Worm (Caenorhabditis elegans) whole organism, L4 larva: ENCODE measurements around the gene vit-4.

Source experiments
- aha-1 ChIP-seq: fragments of 150-350 bp; peaks from one replicate; lab custom pipeline; 2014; ENCODE audit warnings: missing biosample characterization, missing genetic modification characterization
- ceh-82 ChIP-seq: sonication (generic microtip); optimal IDR thresholded peaks from 2 replicates; lab custom pipeline; 2017; ENCODE audit warnings: missing biosample characterization, missing genetic modification characterization
- dpl-1 ChIP-seq: fragments of 150-350 bp; optimal IDR thresholded peaks from 2 replicates; lab custom pipeline; 2014; ENCODE audit warnings: missing biosample characterization, missing genetic modification reagents, missing genetic modification characterization
- nhr-111 ChIP-seq: fragments of 200-800 bp; sonication (Bioruptor generic); optimal IDR thresholded peaks from 2 replicates; lab custom pipeline; 2018; ENCODE audit warnings: mild to moderate bottlenecking, missing genetic modification characterization, missing compliant biosample characterization
- ztf-7 ChIP-seq: fragments of 150-350 bp; optimal IDR thresholded peaks from 2 replicates; lab custom pipeline; 2014; ENCODE audit warnings: missing biosample characterization, missing genetic modification characterization

DNA sequence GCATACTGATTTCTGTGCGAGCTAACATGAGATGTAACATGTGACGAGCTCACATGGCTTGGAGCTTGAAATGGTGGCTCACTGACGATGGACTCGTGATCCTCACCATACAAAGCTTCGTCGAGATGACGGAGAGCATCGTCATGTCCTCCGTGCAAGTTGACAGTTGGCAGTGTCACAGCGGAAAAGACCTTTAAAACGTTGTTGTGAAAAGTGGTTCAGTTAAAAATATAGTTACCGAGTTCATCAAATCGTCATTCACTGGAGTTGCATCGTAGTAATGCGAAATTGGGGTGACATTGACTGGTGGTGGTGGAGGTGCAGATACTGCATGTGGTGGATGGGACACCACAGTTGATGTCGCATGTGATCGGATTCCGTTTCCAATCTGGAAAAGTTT lies 46.7 kb upstream of the vit-4 start:
- no peak for TF ChIP-seq nhr-111 (GFP tag; lab: Kevin White, UChicago)
- TF ChIP-seq aha-1 (tag; lab: Kevin White, UChicago) = peak; percentile 62
- no peak for TF ChIP-seq ceh-82 (tag; lab: Kevin White, UChicago)
- TF ChIP-seq dpl-1 = no peak
- TF ChIP-seq ztf-7 = no peak
